Worm (Caenorhabditis elegans): ENCODE data around the gene F08F1.9.

F08F1.9 gene

ce11 chrX:8424286-8424685 is 13.6 kb upstream of the F08F1.9 start:
- TF ChIP-seq nhr-80 (tag; optimal IDR thresholded peaks at IDR 0.05) (no peak), hrde-1 (tag; optimal IDR thresholded peaks at IDR 0.05; ENCODE audit: borderline replicate concordance) (no peak), F55B11.4 (tag; optimal IDR thresholded peaks at IDR 0.05; ENCODE audit: borderline replicate concordance, insufficient read depth) (no peak), cebp-1 (GFP tag; IDR thresholded peaks at IDR 0.05) (no peak), cebp-1 (tag; optimal IDR thresholded peaks at IDR 0.05) (no peak), unc-130 (GFP tag; optimal IDR thresholded peaks at IDR 0.05) (no peak), hmg-20 (GFP tag; IDR thresholded peaks at IDR 0.05) (no peak), fkh-3 (tag; optimal IDR thresholded peaks at IDR 0.05) (no peak), aptf-2 (GFP tag; conservative IDR thresholded peaks at IDR 0.05) (no peak), zim-3 (tag; optimal IDR thresholded peaks at IDR 0.05) (no peak), F23B12.7 (tag; optimal IDR thresholded peaks at IDR 0.05; ENCODE audit: insufficient read depth) (no peak)

- no peak for TF ChIP-seq hrde-1 (tag; optimal IDR thresholded peaks at IDR 0.05; ENCODE audit: borderline replicate concordance)
- TF ChIP-seq aptf-3 (GFP tag; IDR thresholded peaks at IDR 0.05) = no peak
- no peak for TF ChIP-seq nfya-2 (GFP tag; IDR thresholded peaks at IDR 0.05)
- TF ChIP-seq B0261.1 (tag; optimal IDR thresholded peaks at IDR 0.05) = no peak
- TF ChIP-seq attf-3 (GFP tag; conservative IDR thresholded peaks at IDR 0.05) = no peak
- TF ChIP-seq cebp-2 (GFP tag; IDR thresholded peaks at IDR 0.05) = no peak
- no peak for TF ChIP-seq T26A5.8 (tag; optimal IDR thresholded peaks at IDR 0.05)
Observed at ce11 chrX:8423633-8424032, 13.0 kb upstream of the F08F1.9 start, which contains the start of gene tth-1. Gene tth-1 (minus strand): TSS chrX:8423733.

DNA sequence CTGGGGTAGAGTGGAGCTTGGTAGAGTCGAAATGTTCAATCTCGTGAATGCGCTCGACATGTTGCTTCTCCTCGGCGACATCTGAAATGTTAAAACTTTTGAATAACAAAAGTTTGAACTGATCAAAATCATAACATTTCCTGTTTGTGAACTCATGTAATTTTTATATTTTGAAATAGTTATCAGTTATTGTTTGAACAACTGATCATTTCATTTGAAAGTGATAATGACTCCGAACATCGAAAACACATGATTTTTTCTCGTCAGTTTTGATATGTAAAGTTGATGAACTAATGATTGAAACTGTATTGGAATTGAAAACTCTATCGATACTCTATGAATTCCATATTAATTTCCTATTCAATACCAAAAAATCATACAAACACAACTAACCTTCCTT is 12.5 kb upstream of the F08F1.9 start:
- TF ChIP-seq cebp-1 (GFP tag; IDR thresholded peaks at IDR 0.05) (no peak), cebp-1 (tag; optimal IDR thresholded peaks at IDR 0.05) (peak; percentile 12), nhr-80 (tag; optimal IDR thresholded peaks at IDR 0.05) (peak; percentile 18), attf-5 (GFP tag; optimal IDR thresholded peaks at IDR 0.05) (no peak)

DNA sequence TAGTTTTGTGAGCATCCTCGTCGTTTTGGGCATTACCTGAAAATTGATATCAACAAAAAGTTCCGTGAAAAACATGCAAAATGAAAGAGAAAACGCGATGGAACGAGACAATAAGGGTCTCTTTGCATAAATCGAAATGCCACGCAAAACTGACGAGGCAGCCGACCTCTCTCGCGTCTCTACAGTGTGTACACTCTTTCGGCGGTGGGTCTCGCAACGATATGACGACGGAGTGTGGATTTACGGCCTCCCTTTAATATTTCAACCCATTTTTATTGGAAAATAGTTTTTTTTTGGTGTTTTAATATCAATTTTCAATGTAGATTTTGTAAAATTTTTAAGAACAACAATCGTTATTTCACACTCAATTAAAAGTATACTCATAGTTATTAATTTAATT is 11.4 kb upstream of the F08F1.9 start, which contains the start of gene tag-123:
TSS of gene tag-123 (minus strand) at position 36 of the 400 bp plus-strand sequence.
- no peak for TF ChIP-seq madf-3 (GFP tag; IDR thresholded peaks at IDR 0.05)
- TF ChIP-seq lin-40 (tag; optimal IDR thresholded peaks at IDR 0.05) = peak; percentile 14
- TF ChIP-seq Y53F4B.3 (GFP tag; IDR thresholded peaks at IDR 0.05) = no peak
- peak; percentile 4 for TF ChIP-seq attf-5 (GFP tag; optimal IDR thresholded peaks at IDR 0.05)
- no peak for TF ChIP-seq ceh-27 (GFP tag; optimal IDR thresholded peaks at IDR 0.05)
- peak; percentile 72 for TF ChIP-seq F33H1.4 (GFP tag; IDR thresholded peaks at IDR 0.05)
- no peak for TF ChIP-seq ama-1 (optimal IDR thresholded peaks at IDR 0.05)
- TF ChIP-seq ama-1 (GFP tag; optimal IDR thresholded peaks at IDR 0.05) = no peak
- TF ChIP-seq hsf-1 (GFP tag; IDR thresholded peaks at IDR 0.05) = no peak
- peak; percentile 16 for TF ChIP-seq ZK185.1 (tag; optimal IDR thresholded peaks at IDR 0.05; ENCODE audit: poor library complexity, severe bottlenecking)
- peak; percentile 66; the same call in 1 of the 2 replicates for TF ChIP-seq hmg-1.2 (GFP tag; IDR thresholded peaks at IDR 0.05)
- no peak for TF ChIP-seq cebp-1 (GFP tag; IDR thresholded peaks at IDR 0.05)
- TF ChIP-seq cebp-1 (tag; optimal IDR thresholded peaks at IDR 0.05) = peak; percentile 57
- TF ChIP-seq mcd-1 (GFP tag; IDR thresholded peaks at IDR 0.05) = no peak
- no peak for TF ChIP-seq snpc-4 (GFP tag; optimal IDR thresholded peaks at IDR 0.05)
- peak in 2 of 4 experiments; percentile 7 to 13 for TF ChIP-seq snpc-4 (tag; optimal IDR thresholded peaks at IDR 0.05)
- TF ChIP-seq zfh-2 (GFP tag; conservative IDR thresholded peaks at IDR 0.05) = peak; percentile 31; the same call in 1 of the 2 replicates
- no peak for TF ChIP-seq ztf-26 (tag; optimal IDR thresholded peaks at IDR 0.05)
- TF ChIP-seq cebp-2 (GFP tag; IDR thresholded peaks at IDR 0.05) = no peak
